Worm (Caenorhabditis elegans): ENCODE results near the gene pptr-1.

DNA sequence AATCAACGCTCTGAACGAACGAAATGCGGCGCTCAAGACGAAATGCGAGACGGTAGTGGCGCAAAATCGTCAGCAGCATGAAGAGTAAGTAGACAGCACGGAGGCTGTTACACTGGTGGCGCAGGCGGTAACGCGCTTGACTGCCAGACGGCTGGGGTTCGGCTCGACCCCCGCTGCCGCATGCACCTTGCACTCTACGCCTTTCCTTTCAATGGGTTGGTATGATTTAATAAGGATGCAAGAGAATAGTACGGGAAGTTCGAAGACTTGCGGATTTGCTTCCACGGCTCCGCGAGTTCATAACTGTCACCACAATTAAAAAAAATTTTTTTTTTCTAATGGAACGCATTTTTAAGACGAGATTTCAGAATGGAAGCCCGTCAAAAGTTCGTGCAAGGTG is 12.7 kb downstream of the pptr-1 start:
- TF ChIP-seq him-1 (tag; optimal IDR thresholded peaks at IDR 0.05) (peak; percentile 52), dao-5 (tag; optimal IDR thresholded peaks at IDR 0.05) (peak; percentile 71)

Measured in whole organism, L4/young adult.